Fruit fly (Drosophila melanogaster) whole organism, adult: ENCODE data around the gene Pxd.

Experiments
- CG14711 ChIP-seq: fragments of 200-800 bp; sonication (Bioruptor generic); optimal IDR thresholded peaks from 2 replicates; lab custom pipeline; 2018; ENCODE audit warnings: missing biosample characterization, mild to moderate bottlenecking, missing genetic modification characterization, moderate library complexity
- CG1620 ChIP-seq: fragments of 200-800 bp; sonication (Bioruptor generic); optimal IDR thresholded peaks from 2 replicates; lab custom pipeline; 2016; ENCODE audit warnings: missing biosample characterization, missing genetic modification characterization
- CG5204 ChIP-seq: fragments of 200-800 bp; sonication (Bioruptor generic); optimal IDR thresholded peaks from 2 replicates; lab custom pipeline; 2016; ENCODE audit warnings: missing biosample characterization, missing genetic modification characterization
- Clk ChIP-seq: fragments of 200-800 bp; sonication (Bioruptor generic); optimal IDR thresholded peaks from 2 replicates; lab custom pipeline; 2017; ENCODE audit warnings: missing biosample characterization, missing genetic modification characterization
- cic ChIP-seq: fragments of 200-800 bp; sonication (Bioruptor generic); optimal IDR thresholded peaks from 2 replicates; lab custom pipeline; 2017; ENCODE audit warnings: missing biosample characterization, mild to moderate bottlenecking, missing genetic modification characterization, moderate library complexity
- cnc ChIP-seq, 2 experiments: fragments of >200 bp; optimal IDR thresholded peaks; 2 replicates each; lab custom pipeline; 2017
- kay ChIP-seq: fragments of 200-800 bp; sonication (Bioruptor generic); peaks from one replicate; lab custom pipeline; 2016; ENCODE audit warnings: missing biosample characterization, missing genetic modification characterization, borderline replicate concordance
- ovo ChIP-seq: fragments of 200-800 bp; sonication (Bioruptor generic); optimal IDR thresholded peaks from 2 replicates; lab custom pipeline; 2016; ENCODE audit warnings: missing biosample characterization, missing genetic modification characterization
- toe ChIP-seq: fragments of 200-800 bp; sonication (Bioruptor generic); optimal IDR thresholded peaks from 2 replicates; lab custom pipeline; 2016; ENCODE audit warnings: missing biosample characterization, missing genetic modification characterization

- peak; percentile 71 for TF ChIP-seq ovo
- no peak for TF ChIP-seq CG1620 (GFP tag; lab: Kevin White, UChicago)
- peak; percentile 85 for TF ChIP-seq kay (GFP tag; lab: Kevin White, UChicago)
- TF ChIP-seq toe (GFP tag; lab: Kevin White, UChicago) = peak; percentile 54
- no peak for TF ChIP-seq Clk
- peak; percentile 57 for TF ChIP-seq CG5204 (GFP tag; lab: Kevin White, UChicago)
- TF ChIP-seq cnc (optimal IDR thresholded peaks at IDR 0.05; lab: Kevin White, UChicago) = no peak
- TF ChIP-seq CG14711 (tag; lab: Kevin White, UChicago) = no peak
- TF ChIP-seq cic = no peak
Observed at dm6 chr3R:17053415-17054177, 39.2 kb downstream of the Pxd start, which contains the start of gene Dad.
